Worm (Caenorhabditis elegans) whole organism, L2 larva: ENCODE data around the gene F02C12.2.

Source experiments
- R02D3.7 ChIP-seq: fragments of 150-350 bp; optimal IDR thresholded peaks from 2 replicates; lab custom pipeline; 2014; ENCODE audit warnings: missing biosample characterization, missing genetic modification characterization
- snpc-4 ChIP-seq: fragments of 150-350 bp; optimal IDR thresholded peaks from 2 replicates; lab custom pipeline; 2014; ENCODE audit warnings: missing biosample characterization, missing genetic modification characterization

Gene F02C12.2

DNA sequence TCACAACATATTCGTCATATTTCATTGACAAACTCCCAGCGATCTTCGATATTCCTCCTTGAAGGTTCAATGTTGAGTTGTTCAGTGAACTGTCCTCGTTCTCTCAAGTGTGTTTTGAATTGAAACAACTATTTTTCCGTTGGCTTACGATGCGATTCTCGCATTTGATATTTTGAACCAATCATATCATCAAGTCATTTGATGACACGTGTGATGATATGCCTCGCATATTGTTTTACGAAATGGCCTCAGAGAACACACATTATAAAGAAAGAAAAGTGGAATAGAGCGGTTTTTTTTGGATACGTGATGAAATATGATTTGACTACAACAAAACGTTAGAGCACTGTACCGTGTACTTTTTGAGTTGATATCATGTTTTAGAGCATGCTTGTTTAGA is 50.7 kb downstream of the F02C12.2 start (continued):
- TF ChIP-seq R02D3.7 (tag; lab: Kevin White, UChicago) = no peak
- TF ChIP-seq snpc-4 (tag; lab: Kevin White, UChicago) = no peak
